Fruit fly (Drosophila melanogaster): ENCODE data around the gene CG34456.

Gene CG34456

dm6 chr3L:9383345-9384075 lies 21.6 kb downstream of the CG34456 start, which contains the start of gene Hsp27 (continued):
- TF ChIP-seq emc (GFP tag; optimal IDR thresholded peaks at IDR 0.05) = peak; percentile 88
- peak; percentile 94 for TF ChIP-seq CG8359 (GFP tag; optimal IDR thresholded peaks at IDR 0.05; ENCODE audit: borderline replicate concordance)
- TF ChIP-seq run (tag; optimal IDR thresholded peaks at IDR 0.05) = peak; percentile 95
- TF ChIP-seq Hr3 (GFP tag; optimal IDR thresholded peaks at IDR 0.05) = peak; percentile 98
- peak; percentile 97 for TF ChIP-seq Fer3 (tag; optimal IDR thresholded peaks at IDR 0.05)
- TF ChIP-seq trh (GFP tag; optimal IDR thresholded peaks at IDR 0.05) = peak; percentile 96
- TF ChIP-seq CG1233 (GFP tag; optimal IDR thresholded peaks at IDR 0.05) = peak; percentile 97
- peak; percentile 99 for TF ChIP-seq Gug (GFP tag; IDR thresholded peaks at IDR 0.05)
- TF ChIP-seq CG16779 (GFP tag; IDR thresholded peaks at IDR 0.05) = peak; percentile 97
- TF ChIP-seq CG2129 (GFP tag; IDR thresholded peaks at IDR 0.05; ENCODE audit: partially characterized antibody) = no peak
- TF ChIP-seq CG2120 (GFP tag; optimal IDR thresholded peaks at IDR 0.05) = peak; percentile 97
- TF ChIP-seq CG3847 (GFP tag; IDR thresholded peaks at IDR 0.05) = peak; percentile 96
- peak; percentile 94 for TF ChIP-seq YL-1 (GFP tag; optimal IDR thresholded peaks at IDR 0.05)
- TF ChIP-seq gt (GFP tag; IDR thresholded peaks at IDR 0.05) = peak; percentile 97
- peak; percentile 96 for TF ChIP-seq CG17568 (GFP tag; optimal IDR thresholded peaks at IDR 0.05)
- peak; percentile 54 for TF ChIP-seq CG17912 (GFP tag; optimal IDR thresholded peaks at IDR 0.05)
- peak; percentile 90 for TF ChIP-seq CG10274 (GFP tag; optimal IDR thresholded peaks at IDR 0.05)
- peak; percentile 97 for TF ChIP-seq Taf1 (GFP tag; IDR thresholded peaks at IDR 0.05)
- TF ChIP-seq CG6175 (GFP tag; IDR thresholded peaks at IDR 0.05) = peak; percentile 97
- TF ChIP-seq Antp (GFP tag; optimal IDR thresholded peaks at IDR 0.05) = peak; percentile 93
- peak; percentile 90 for TF ChIP-seq CG7271 (tag; optimal IDR thresholded peaks at IDR 0.05)
- peak; percentile 98 for TF ChIP-seq Hmr (GFP tag; optimal IDR thresholded peaks at IDR 0.05)
- peak; percentile 88 for TF ChIP-seq CG6765 (GFP tag; optimal IDR thresholded peaks at IDR 0.05)
- 0 out of 3 replicates have a peak, but pooled peaks have one; percentile 50 for TF ChIP-seq Opbp (GFP tag; IDR thresholded peaks at IDR 0.05; ENCODE audit: partially characterized antibody)
- peak; percentile 99 for TF ChIP-seq CG11695 (GFP tag; IDR thresholded peaks at IDR 0.05)
- TF ChIP-seq CG11696 (GFP tag; IDR thresholded peaks at IDR 0.05) = peak; percentile 93
- peak; percentile 96 for TF ChIP-seq rib (GFP tag; IDR thresholded peaks at IDR 0.05)
- peak; percentile 75 for TF ChIP-seq fu2 (GFP tag; optimal IDR thresholded peaks at IDR 0.05)
- TF ChIP-seq ap (GFP tag; IDR thresholded peaks at IDR 0.05) = peak; percentile 95
- TF ChIP-seq dpn (GFP tag; optimal IDR thresholded peaks at IDR 0.05) = peak; percentile 96 to 98
- peak; percentile 99 for TF ChIP-seq sisA (GFP tag; IDR thresholded peaks at IDR 0.05)
- peak; percentile 82 for TF ChIP-seq CG7928 (GFP tag; optimal IDR thresholded peaks at IDR 0.05)
- TF ChIP-seq NC2β (GFP tag; optimal IDR thresholded peaks at IDR 0.05) = peak; percentile 85
- TF ChIP-seq CG8089 (GFP tag; optimal IDR thresholded peaks at IDR 0.05) = peak; percentile 83
- TF ChIP-seq slou (GFP tag; optimal IDR thresholded peaks at IDR 0.05) = peak; percentile 97
- TF ChIP-seq CG12104 (GFP tag; optimal IDR thresholded peaks at IDR 0.05) = peak; percentile 92
- TF ChIP-seq Usf (GFP tag; optimal IDR thresholded peaks at IDR 0.05) = peak; percentile 96
- TF ChIP-seq gcm (GFP tag; optimal IDR thresholded peaks at IDR 0.05) = peak; percentile 97
- peak; percentile 98 for TF ChIP-seq Mrtf (GFP tag; IDR thresholded peaks at IDR 0.05)
- peak; percentile 98 for TF ChIP-seq CG18476 (GFP tag; optimal IDR thresholded peaks at IDR 0.05)
- TF ChIP-seq bsh (GFP tag; optimal IDR thresholded peaks at IDR 0.05) = peak; percentile 99 to 100
- TF ChIP-seq Hand (GFP tag; optimal IDR thresholded peaks at IDR 0.05) = peak; percentile 92
- TF ChIP-seq CG1832 (GFP tag; optimal IDR thresholded peaks at IDR 0.05) = peak; percentile 65
- TF ChIP-seq vfl (GFP tag; optimal IDR thresholded peaks at IDR 0.05) = peak; percentile 97
- TF ChIP-seq zfh2 (GFP tag; optimal IDR thresholded peaks at IDR 0.05) = peak; percentile 96
- TF ChIP-seq gcm2 (GFP tag; optimal IDR thresholded peaks at IDR 0.05) = peak; percentile 92
- TF ChIP-seq Optix (GFP tag; IDR thresholded peaks at IDR 0.05) = peak; percentile 99
- peak; percentile 89 for TF ChIP-seq CG8281 (tag; optimal IDR thresholded peaks at IDR 0.05)
- peak; percentile 92 for TF ChIP-seq CG4707 (GFP tag; optimal IDR thresholded peaks at IDR 0.05)

All from whole organism, embryonic.